Worm (Caenorhabditis elegans): ENCODE measurements around the gene col-41.

Gene col-41

DNA sequence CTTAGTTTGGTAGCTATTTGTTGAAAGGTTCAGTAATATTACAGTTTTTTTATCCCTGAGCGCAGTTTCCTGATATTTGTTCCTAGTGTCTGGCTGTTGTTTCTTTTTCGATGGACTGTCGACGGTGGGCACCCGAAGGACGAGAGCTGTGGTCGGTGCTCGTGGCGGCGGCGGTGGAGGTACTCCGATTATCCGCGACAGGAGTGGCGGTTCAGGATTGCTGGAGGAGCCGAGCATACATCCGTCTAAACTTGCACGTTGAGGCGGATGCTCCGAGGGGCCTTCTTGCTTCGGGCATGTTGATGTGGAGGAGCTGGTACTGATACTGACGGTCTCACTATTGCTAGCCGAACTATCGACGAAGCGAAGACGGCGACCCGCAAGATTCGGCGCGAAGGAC is 48.9 kb downstream of the col-41 start:
- TF ChIP-seq ets-7 (tag; optimal IDR thresholded peaks at IDR 0.05), result no peak
- no peak for TF ChIP-seq hnd-1 (tag; optimal IDR thresholded peaks at IDR 0.05)
- no peak for TF ChIP-seq F13C5.2 (tag; optimal IDR thresholded peaks at IDR 0.05)
- TF ChIP-seq ama-1 (optimal IDR thresholded peaks at IDR 0.05), result no peak
- TF ChIP-seq tbx-11 (GFP tag; IDR thresholded peaks at IDR 0.05), result no peak
- TF ChIP-seq ceh-13 (GFP tag; optimal IDR thresholded peaks at IDR 0.05), result no peak
- no peak for TF ChIP-seq aly-1 (tag; optimal IDR thresholded peaks at IDR 0.05)
- no peak for TF ChIP-seq scrt-1 (GFP tag; IDR thresholded peaks at IDR 0.05)
- TF ChIP-seq hmbx-1 (tag; optimal IDR thresholded peaks at IDR 0.05), result no peak
- no peak for TF ChIP-seq tbx-37 (GFP tag; conservative IDR thresholded peaks at IDR 0.05)
- TF ChIP-seq B0310.2 (tag; optimal IDR thresholded peaks at IDR 0.05), result no peak
- TF ChIP-seq flt-1 (GFP tag; IDR thresholded peaks at IDR 0.05), result no peak
- TF ChIP-seq hmg-4 (GFP tag; optimal IDR thresholded peaks at IDR 0.05), result no peak
- no peak for TF ChIP-seq sea-1 (GFP tag; conservative IDR thresholded peaks at IDR 0.05)
- TF ChIP-seq tra-4 (tag; optimal IDR thresholded peaks at IDR 0.05), result no peak
- TF ChIP-seq pes-1 (GFP tag; IDR thresholded peaks at IDR 0.05), result no peak
- no peak for TF ChIP-seq ceh-36 (tag; optimal IDR thresholded peaks at IDR 0.05)

DNA sequence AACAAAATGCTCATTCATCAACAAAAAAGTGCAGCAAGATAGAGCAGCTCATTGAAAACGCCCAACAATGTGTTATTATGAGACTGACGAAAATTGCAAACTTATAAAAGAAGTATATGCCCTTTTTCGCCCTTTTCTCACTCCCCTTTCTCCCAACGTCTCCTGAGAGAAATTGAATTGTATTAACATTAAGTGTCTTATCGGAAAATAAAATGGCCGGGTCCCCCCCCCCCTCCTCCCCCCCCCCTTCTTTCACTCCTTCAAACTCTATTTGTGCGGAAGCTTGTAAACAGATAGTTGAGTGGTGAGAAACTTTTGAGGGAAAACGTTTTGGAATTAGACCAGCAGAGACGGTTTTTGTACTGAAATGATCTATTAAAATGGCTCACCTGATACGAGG is 49.5 kb downstream of the col-41 start:
- TF ChIP-seq sea-1 (GFP tag; conservative IDR thresholded peaks at IDR 0.05) (no peak), tbx-11 (GFP tag; IDR thresholded peaks at IDR 0.05) (no peak), B0310.2 (tag; optimal IDR thresholded peaks at IDR 0.05) (no peak), ceh-13 (GFP tag; optimal IDR thresholded peaks at IDR 0.05) (no peak), hmg-4 (GFP tag; optimal IDR thresholded peaks at IDR 0.05) (no peak), tra-4 (tag; optimal IDR thresholded peaks at IDR 0.05) (no peak), pes-1 (GFP tag; IDR thresholded peaks at IDR 0.05) (no peak), aly-1 (tag; optimal IDR thresholded peaks at IDR 0.05) (no peak), scrt-1 (GFP tag; IDR thresholded peaks at IDR 0.05) (no peak), tbx-37 (GFP tag; conservative IDR thresholded peaks at IDR 0.05) (no peak), flt-1 (GFP tag; IDR thresholded peaks at IDR 0.05) (no peak)

DNA sequence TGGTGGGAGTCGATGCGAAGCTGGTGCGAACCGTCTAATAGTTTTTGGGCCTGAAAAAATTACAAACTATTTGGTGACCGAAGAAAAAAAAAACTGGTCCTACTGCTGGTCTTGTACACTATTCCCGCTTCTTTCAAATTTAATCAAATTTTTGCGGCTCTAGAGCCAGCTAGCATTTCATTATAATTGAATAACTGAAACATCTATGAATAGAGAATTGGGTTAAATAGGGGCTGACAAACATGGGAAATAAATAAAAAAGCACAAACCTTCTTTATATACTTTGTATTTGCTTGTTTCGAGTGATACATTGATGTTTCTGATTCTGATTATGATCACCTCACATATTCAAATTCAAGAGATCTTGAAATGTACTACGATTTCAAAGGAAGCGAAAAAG is 51.1 kb downstream of the col-41 start:
- TF ChIP-seq sea-1 (GFP tag; conservative IDR thresholded peaks at IDR 0.05) (no peak), tbx-37 (GFP tag; conservative IDR thresholded peaks at IDR 0.05) (no peak), ceh-13 (GFP tag; optimal IDR thresholded peaks at IDR 0.05) (no peak), ets-7 (tag; optimal IDR thresholded peaks at IDR 0.05) (no peak), tbx-11 (GFP tag; IDR thresholded peaks at IDR 0.05) (no peak)

All from whole organism, early embryonic.